Worm (Caenorhabditis elegans): ENCODE data around the gene F26G1.1.
A peak's percentile ranks its signal among the peaks of the same experiment; 100 is the strongest.

F26G1.1 gene

ce11 chrII:4791272-4791671 lies at the start of gene F26G1.1:
Gene F26G1.1, plus strand, starts transcription at chrII:4791618.
- TF ChIP-seq gei-8 (GFP tag; optimal IDR thresholded peaks at IDR 0.05) (no peak), nhr-6 (tag; optimal IDR thresholded peaks at IDR 0.05) (peak; percentile 30), unc-130 (GFP tag; optimal IDR thresholded peaks at IDR 0.05) (peak; percentile 90), D1046.2 (GFP tag; IDR thresholded peaks at IDR 0.05) (no peak), ama-1 (optimal IDR thresholded peaks at IDR 0.05) (no peak), ceh-28 (tag; optimal IDR thresholded peaks at IDR 0.05) (no peak), rbr-2 (tag; optimal IDR thresholded peaks at IDR 0.05) (peak; percentile 6), dmd-9 (GFP tag; IDR thresholded peaks at IDR 0.05) (peak; percentile 90), ctbp-1 (GFP tag; IDR thresholded peaks at IDR 0.05) (no peak), dpl-1 (GFP tag; optimal IDR thresholded peaks at IDR 0.05) (peak; percentile 92), hif-1 (tag; optimal IDR thresholded peaks at IDR 0.05) (peak in 1 of 2 experiments; percentile 87), F26F4.8 (GFP tag; conservative IDR thresholded peaks at IDR 0.05) (no peak), Y75B8A.6 (GFP tag; IDR thresholded peaks at IDR 0.05) (no peak), snpc-1.2 (GFP tag; IDR thresholded peaks at IDR 0.05) (no peak), nhr-25 (tag; optimal IDR thresholded peaks at IDR 0.05; ENCODE audit: borderline replicate concordance, insufficient read depth) (no peak), Y48G9A.11 (GFP tag; IDR thresholded peaks at IDR 0.05) (peak; percentile 91), duxl-1 (tag; optimal IDR thresholded peaks at IDR 0.05; ENCODE audit: poor library complexity) (peak; percentile 42), ztf-7 (tag; optimal IDR thresholded peaks at IDR 0.05) (no peak), lin-38 (GFP tag; IDR thresholded peaks at IDR 0.05) (peak; percentile 68), pha-4 (GFP tag; IDR thresholded peaks at IDR 0.05) (no peak), pha-4 (tag; optimal IDR thresholded peaks at IDR 0.05) (no peak), nhr-102 (tag; optimal IDR thresholded peaks at IDR 0.05) (peak; percentile 36), nhr-28 (tag; optimal IDR thresholded peaks at IDR 0.05) (no peak), nhr-76 (tag; optimal IDR thresholded peaks at IDR 0.05) (no peak), zfp-3 (GFP tag; conservative IDR thresholded peaks at IDR 0.05) (no peak), mxl-2 (GFP tag; conservative IDR thresholded peaks at IDR 0.05) (no peak), cey-2 (tag; optimal IDR thresholded peaks at IDR 0.05; ENCODE audit: borderline replicate concordance, insufficient read depth) (no peak), mdl-1 (tag; optimal IDR thresholded peaks at IDR 0.05) (no peak), ces-1 (GFP tag; optimal IDR thresholded peaks at IDR 0.05) (no peak), aly-2 (tag; optimal IDR thresholded peaks at IDR 0.05) (no peak), lin-13 (GFP tag; optimal IDR thresholded peaks at IDR 0.05) (no peak), ceh-82 (tag; optimal IDR thresholded peaks at IDR 0.05) (no peak), aha-1 (tag) (peak; percentile 38), ceh-20 (GFP tag; IDR thresholded peaks at IDR 0.05) (no peak), tra-1 (GFP tag; IDR thresholded peaks at IDR 0.05) (no peak), madf-9 (GFP tag; conservative IDR thresholded peaks at IDR 0.05) (peak; percentile 76), vab-7 (GFP tag; IDR thresholded peaks at IDR 0.05) (0 out of 2 replicates have a peak, but pooled peaks have one; percentile 9), dmd-8 (GFP tag; IDR thresholded peaks at IDR 0.05) (no peak), ZK337.2 (GFP tag; IDR thresholded peaks at IDR 0.05) (peak; percentile 91), F10B5.3 (tag; optimal IDR thresholded peaks at IDR 0.05) (no peak), mes-2 (tag; optimal IDR thresholded peaks at IDR 0.05; ENCODE audit: poor library complexity, severe bottlenecking) (peak; percentile 98), nhr-111 (GFP tag; optimal IDR thresholded peaks at IDR 0.05) (no peak), T26A8.4 (GFP tag; IDR thresholded peaks at IDR 0.05) (no peak), ceh-44 (GFP tag; IDR thresholded peaks at IDR 0.05) (peak; percentile 48; the same call in 1 of the 2 replicates), lin-15B (tag; optimal IDR thresholded peaks at IDR 0.05) (no peak), spr-1 (tag; optimal IDR thresholded peaks at IDR 0.05) (peak; percentile 63), F49E8.2 (tag; optimal IDR thresholded peaks at IDR 0.05; ENCODE audit: borderline replicate concordance) (peak; percentile 33), dmd-6 (GFP tag; IDR thresholded peaks at IDR 0.05) (peak; percentile 59)
